Worm (Caenorhabditis elegans) whole organism, dauer: Measurements from ENCODE around the gene egl-47.

ENCODE experiments used
- unc-62 ChIP-seq: sonication (generic microtip); optimal IDR thresholded peaks from 2 replicates; lab custom pipeline; 2017; ENCODE audit warnings: missing biosample characterization, missing genetic modification reagents, missing genetic modification characterization

The egl-47 gene

DNA sequence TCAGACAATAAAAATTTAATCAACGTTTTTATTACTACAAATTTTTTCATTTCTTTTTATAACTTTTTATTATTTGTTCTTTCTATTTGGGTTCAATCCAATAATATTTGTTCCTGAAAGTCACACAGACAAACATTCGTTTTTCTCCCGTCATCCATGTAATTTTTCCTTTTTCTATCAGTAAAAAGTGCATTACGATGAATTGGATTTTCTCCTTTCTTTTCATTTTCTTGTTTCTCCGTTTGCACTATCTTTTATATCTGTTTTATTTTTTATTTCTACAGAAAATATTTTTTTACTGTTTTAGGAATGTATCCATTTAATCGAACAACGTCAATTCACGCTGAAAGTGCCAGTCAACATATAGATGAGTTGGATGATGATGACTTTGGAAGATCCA lies at the start of gene egl-47:
Gene egl-47 (plus strand): TSS at position 301 of the 400 bp plus-strand sequence.
- no peak for TF ChIP-seq unc-62 (GFP tag; lab: Kevin White, UChicago)

- no peak for TF ChIP-seq unc-62 (GFP tag; lab: Kevin White, UChicago)
Observed at ce11 chrV:9853801-9854200, 45.6 kb upstream of the egl-47 start.

DNA sequence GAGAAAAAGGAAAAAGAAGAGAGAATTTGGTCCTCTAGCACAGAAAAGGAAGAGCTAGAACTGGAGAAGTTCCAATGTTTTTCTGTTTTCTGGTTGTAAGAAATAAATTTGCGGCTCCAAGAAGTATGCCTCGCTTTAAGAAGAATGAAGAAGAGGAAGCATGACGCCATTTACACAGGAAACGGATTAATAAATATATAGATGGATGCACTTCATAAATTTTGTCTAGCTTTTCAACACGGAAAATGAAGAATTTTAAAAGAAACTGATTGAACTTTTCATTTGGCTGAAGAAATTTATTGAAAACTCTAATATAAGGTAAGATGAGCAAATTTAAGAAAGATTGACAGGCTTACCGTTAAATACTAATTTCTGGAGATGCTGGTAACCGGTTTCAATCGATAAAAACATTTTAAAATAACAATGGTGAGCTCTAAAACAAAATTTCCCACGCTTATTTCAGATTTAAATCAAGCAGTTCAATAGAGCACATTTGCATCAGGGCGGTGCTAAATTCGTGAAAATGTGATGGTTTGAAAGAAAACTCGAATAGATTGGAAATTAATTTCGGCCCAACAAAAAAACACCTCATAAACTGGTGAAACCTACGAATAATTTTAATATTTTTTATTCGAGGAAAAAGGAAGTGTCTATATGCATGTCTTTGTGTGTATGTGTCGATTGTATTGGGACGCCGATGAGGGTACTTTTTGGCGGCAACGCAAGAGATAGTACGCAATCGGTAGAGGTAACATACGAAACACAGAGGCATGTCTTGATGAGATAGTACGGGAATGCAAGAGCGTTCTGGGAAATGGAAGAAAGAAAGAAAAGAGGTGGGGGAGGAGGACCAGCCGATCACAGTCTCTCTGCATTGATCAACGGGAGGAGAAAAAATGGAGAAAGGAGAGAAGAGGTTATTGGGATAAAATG lies 43.2 kb upstream of the egl-47 start:
- TF ChIP-seq unc-62 (GFP tag; lab: Kevin White, UChicago): no peak

- no peak for TF ChIP-seq unc-62 (GFP tag; lab: Kevin White, UChicago)
Observed at ce11 chrV:9856978-9857377, 42.4 kb upstream of the egl-47 start.

DNA sequence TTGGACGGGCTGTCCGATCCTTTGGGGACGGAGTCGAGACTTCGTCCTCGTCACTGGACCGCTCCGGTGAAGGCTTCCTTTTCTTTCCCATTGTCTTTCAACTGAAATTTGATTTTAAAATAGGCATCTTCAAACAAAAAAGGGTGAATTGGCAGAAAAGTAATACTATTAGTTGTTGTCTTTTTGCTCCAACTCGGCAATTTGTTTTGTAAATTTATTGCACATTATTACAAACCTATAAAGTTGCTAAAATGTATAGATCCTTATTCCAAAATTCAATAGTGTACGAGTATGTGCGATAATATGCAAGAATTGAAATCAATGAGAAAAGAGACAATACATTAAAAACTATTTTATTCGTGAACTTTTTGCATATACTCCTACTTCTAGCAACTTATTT lies 39.5 kb upstream of the egl-47 start, which contains the start of gene lsy-12:
Gene lsy-12 (minus strand): TSS at position 101 of the 400 bp plus-strand sequence.
- no peak for TF ChIP-seq unc-62 (GFP tag; lab: Kevin White, UChicago)

- TF ChIP-seq unc-62 (GFP tag; lab: Kevin White, UChicago): no peak
Observed at ce11 chrV:9860337-9860736, 39.0 kb upstream of the egl-47 start.

DNA sequence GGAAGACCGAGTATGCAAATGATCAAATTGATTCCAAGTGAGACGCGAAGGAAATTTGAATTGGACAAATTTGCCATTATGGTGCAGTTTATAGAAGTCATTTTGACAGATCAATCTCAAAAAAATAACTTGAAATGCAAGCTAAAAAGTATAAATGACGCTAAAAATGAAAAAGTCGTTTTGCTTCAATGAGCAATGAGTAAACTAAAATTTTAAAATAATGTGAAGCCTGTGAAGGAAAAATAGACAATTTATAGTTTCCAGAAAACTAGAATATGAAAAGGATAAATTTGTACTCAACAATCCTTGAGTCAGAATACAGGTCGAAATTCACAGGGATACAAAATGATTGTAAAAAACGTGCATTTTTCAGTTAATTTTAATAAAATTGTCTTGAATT lies 31.1 kb upstream of the egl-47 start, which contains the start of gene srab-17:
Gene srab-17 (minus strand): TSS at position 101 of the 400 bp plus-strand sequence.
- no peak for TF ChIP-seq unc-62 (GFP tag; lab: Kevin White, UChicago)

- TF ChIP-seq unc-62 (GFP tag; lab: Kevin White, UChicago): no peak
Observed at ce11 chrV:9871339-9871738, 28.0 kb upstream of the egl-47 start, which contains the start of gene srab-18. TSS of gene srab-18 (minus strand) at chrV:9871439.

ce11 chrV:9879404-9879803 lies 20.0 kb upstream of the egl-47 start, which contains the start of gene srab-26:
TSS of gene srab-26 (minus strand) at chrV:9879504.
- no peak for TF ChIP-seq unc-62 (GFP tag; lab: Kevin White, UChicago)

DNA sequence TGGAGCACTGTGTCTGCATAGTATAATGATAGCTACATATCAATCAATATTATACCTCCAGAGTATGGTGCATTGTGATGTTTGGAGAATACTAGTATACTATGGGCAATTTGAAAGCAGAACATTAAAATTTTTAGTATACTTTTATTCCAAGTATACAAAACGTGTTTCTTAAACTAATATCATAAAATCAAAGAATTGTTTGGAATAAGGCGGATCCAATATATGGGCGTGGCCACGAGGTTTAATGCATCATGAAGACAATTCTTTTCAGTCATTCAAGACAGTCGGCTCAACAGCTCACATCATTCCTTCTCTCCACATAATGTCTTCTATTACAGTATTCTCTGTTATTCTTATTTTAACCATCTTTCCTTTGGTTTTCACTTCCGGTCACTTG lies 19.5 kb upstream of the egl-47 start, which contains the start of gene sdz-31:
Gene sdz-31 (plus strand): TSS at position 301 of the 400 bp plus-strand sequence.
- no peak for TF ChIP-seq unc-62 (GFP tag; lab: Kevin White, UChicago)

DNA sequence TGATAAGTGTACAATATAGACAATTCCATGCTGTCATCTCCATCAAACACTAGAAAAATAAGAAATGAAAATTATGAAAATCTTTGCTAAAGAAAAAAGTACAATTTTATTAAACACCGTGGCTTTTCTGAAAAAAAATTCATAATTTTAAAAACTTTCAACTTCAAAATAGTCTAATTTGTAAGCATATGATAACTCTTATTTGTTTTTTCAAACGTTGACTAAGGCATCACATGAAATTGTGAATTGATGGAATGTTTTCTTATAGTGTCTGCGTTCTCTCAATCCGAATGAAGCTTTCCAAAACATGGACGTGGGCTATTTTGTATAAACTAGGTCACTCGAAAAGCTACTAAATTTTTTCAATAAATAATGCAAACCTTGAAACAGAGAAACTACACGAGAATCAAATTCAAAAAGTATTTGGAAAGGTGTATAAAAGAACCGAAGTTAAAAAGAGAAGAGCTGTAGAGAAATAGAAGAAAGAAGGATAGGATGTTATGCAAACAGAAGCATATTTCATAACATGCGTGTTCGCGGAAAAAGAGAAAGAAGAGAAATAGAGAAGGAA lies 13.4 kb upstream of the egl-47 start, which contains the start of gene clp-9:
Gene clp-9 (minus strand): TSS at position 51 of the 571 bp plus-strand sequence.
- TF ChIP-seq unc-62 (GFP tag; lab: Kevin White, UChicago): no peak

ce11 chrV:9889629-9890028 lies 9.7 kb upstream of the egl-47 start, which contains the start of gene fshr-1:
TSS of gene fshr-1 (plus strand) at chrV:9889837.
- TF ChIP-seq unc-62 (GFP tag; lab: Kevin White, UChicago): no peak

- no peak for TF ChIP-seq unc-62 (GFP tag; lab: Kevin White, UChicago)
Observed at ce11 chrV:9901119-9901518, 1.7 kb downstream of the egl-47 start.

- no peak for TF ChIP-seq unc-62 (GFP tag; lab: Kevin White, UChicago)
Observed at ce11 chrV:9906115-9906514, 6.7 kb downstream of the egl-47 start, which contains the start of gene fipr-11. TSS of gene fipr-11 (minus strand) at chrV:9906215.

ce11 chrV:9907205-9907604 lies 7.8 kb downstream of the egl-47 start:
- no peak for TF ChIP-seq unc-62 (GFP tag; lab: Kevin White, UChicago)

DNA sequence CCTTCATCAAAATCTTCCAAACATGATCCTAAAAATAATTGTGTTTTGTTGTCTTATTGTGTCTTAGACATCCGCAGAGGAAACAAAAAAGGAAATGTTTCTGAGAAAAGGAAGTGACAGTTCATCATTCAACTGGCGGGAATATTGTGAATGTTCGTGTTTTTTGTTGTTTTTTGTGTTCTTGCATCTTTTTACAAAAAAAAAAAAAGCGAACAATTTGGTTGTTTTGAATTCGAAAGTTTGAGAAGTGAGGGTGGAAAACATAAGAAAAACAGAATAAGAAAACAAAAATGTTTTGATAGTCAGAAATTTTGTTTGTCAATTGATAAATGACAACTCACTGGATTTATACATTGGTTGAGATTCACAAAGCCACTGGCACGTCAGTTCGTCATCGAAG lies 10.2 kb downstream of the egl-47 start:
- TF ChIP-seq unc-62 (GFP tag; lab: Kevin White, UChicago): no peak
